Worm (Caenorhabditis elegans) whole organism, mixed stage, embryonic: ENCODE measurements around the gene T11G6.4.
A peak's percentile ranks its signal among the peaks of the same experiment; 100 is the strongest.

Source experiments
- bed-3 ChIP-seq: fragments of 200-800 bp; sonication (Bioruptor generic); optimal IDR thresholded peaks from 3 replicates; lab custom pipeline; 2018; ENCODE audit warnings: mild to moderate bottlenecking, missing genetic modification characterization, moderate library complexity, missing compliant biosample characterization
- blmp-1 ChIP-seq: fragments of 150-350 bp; optimal IDR thresholded peaks from 2 replicates; lab custom pipeline; 2014; ENCODE audit warnings: missing biosample characterization, missing genetic modification characterization
- ceh-39 ChIP-seq: fragments of 150-350 bp; optimal IDR thresholded peaks from 2 replicates; lab custom pipeline; 2014; ENCODE audit warnings: missing biosample characterization, missing genetic modification characterization
- ceh-83 ChIP-seq: fragments of 200-800 bp; sonication (Bioruptor generic); optimal IDR thresholded peaks from 2 replicates; lab custom pipeline; 2018; ENCODE audit warnings: mild to moderate bottlenecking, missing genetic modification characterization, missing compliant biosample characterization
- ces-1 ChIP-seq: fragments of 150-350 bp; optimal IDR thresholded peaks from 2 replicates; lab custom pipeline; 2014; ENCODE audit warnings: missing biosample characterization, missing genetic modification reagents, missing genetic modification characterization
- cnd-1 ChIP-seq: fragments of 200-800 bp; sonication (Bioruptor generic); optimal IDR thresholded peaks from 2 replicates; lab custom pipeline; 2018; ENCODE audit warnings: mild to moderate bottlenecking, missing genetic modification characterization, missing compliant biosample characterization
- drap-1 ChIP-seq: fragments of 200-800 bp; sonication (Bioruptor generic); optimal IDR thresholded peaks from 3 replicates; lab custom pipeline; 2018; ENCODE audit warnings: mild to moderate bottlenecking, missing genetic modification characterization, missing compliant biosample characterization
- flh-1 ChIP-seq: fragments of 200-800 bp; sonication (Bioruptor generic); optimal IDR thresholded peaks from 2 replicates; lab custom pipeline; 2018; ENCODE audit warnings: mild to moderate bottlenecking, missing genetic modification characterization, moderate library complexity, missing compliant biosample characterization
- ham-2 ChIP-seq: fragments of 200-800 bp; sonication (Bioruptor generic); optimal IDR thresholded peaks from 2 replicates; lab custom pipeline; 2018; ENCODE audit warnings: mild to moderate bottlenecking, missing genetic modification characterization, missing compliant biosample characterization
- hlh-1 ChIP-seq: fragments of 150-350 bp; optimal IDR thresholded peaks from 2 replicates; lab custom pipeline; 2014; ENCODE audit warnings: missing biosample characterization, missing genetic modification reagents, missing genetic modification characterization
- lin-13 ChIP-seq: fragments of 150-350 bp; optimal IDR thresholded peaks from 2 replicates; lab custom pipeline; 2014; ENCODE audit warnings: missing biosample characterization, missing genetic modification characterization
- lin-32 ChIP-seq: fragments of 200-800 bp; sonication (Bioruptor generic); optimal IDR thresholded peaks from 2 replicates; lab custom pipeline; 2018; ENCODE audit warnings: mild to moderate bottlenecking, missing genetic modification characterization, missing compliant biosample characterization
- lsy-2 ChIP-seq: fragments of 150-350 bp; optimal IDR thresholded peaks from 2 replicates; lab custom pipeline; 2014; ENCODE audit warnings: missing biosample characterization, missing genetic modification characterization
- mab-5 ChIP-seq: fragments of 150-350 bp; optimal IDR thresholded peaks from 2 replicates; lab custom pipeline; 2014; ENCODE audit warnings: missing biosample characterization, missing genetic modification characterization
- mep-1 ChIP-seq: fragments of 150-350 bp; optimal IDR thresholded peaks from 2 replicates; lab custom pipeline; 2017; ENCODE audit warnings: missing biosample characterization, missing genetic modification reagents, missing genetic modification characterization, inconsistent platforms
- mls-2 ChIP-seq: sonication (generic microtip); optimal IDR thresholded peaks from 2 replicates; lab custom pipeline; 2016; ENCODE audit warnings: mild to moderate bottlenecking, missing genetic modification characterization, moderate library complexity, missing compliant biosample characterization
- nhr-12 ChIP-seq: fragments of 150-350 bp; optimal IDR thresholded peaks from 2 replicates; lab custom pipeline; 2014; ENCODE audit warnings: missing biosample characterization, missing genetic modification characterization
- nhr-2 ChIP-seq: fragments of 150-350 bp; optimal IDR thresholded peaks from 2 replicates; lab custom pipeline; 2014; ENCODE audit warnings: missing biosample characterization, missing genetic modification characterization
- nhr-28 ChIP-seq: fragments of 150-350 bp; optimal IDR thresholded peaks from 2 replicates; lab custom pipeline; 2014; ENCODE audit warnings: missing biosample characterization, missing genetic modification characterization
- nhr-76 ChIP-seq: sonication (generic microtip); optimal IDR thresholded peaks from 2 replicates; lab custom pipeline; 2017; ENCODE audit warnings: missing biosample characterization, missing genetic modification characterization
- sem-2 ChIP-seq: fragments of 200-800 bp; sonication (Bioruptor generic); optimal IDR thresholded peaks from 2 replicates; lab custom pipeline; 2018; ENCODE audit warnings: mild to moderate bottlenecking, missing genetic modification characterization, missing compliant biosample characterization
- snpc-4 ChIP-seq: fragments of 150-350 bp; optimal IDR thresholded peaks from 2 replicates; lab custom pipeline; 2014; ENCODE audit warnings: missing biosample characterization, missing genetic modification characterization
- sptf-1 ChIP-seq: sonication (generic microtip); optimal IDR thresholded peaks from 2 replicates; lab custom pipeline; 2017; ENCODE audit warnings: mild to moderate bottlenecking, missing genetic modification characterization, moderate library complexity, missing compliant biosample characterization
- tbx-8 ChIP-seq: fragments of 200-800 bp; sonication (Bioruptor generic); optimal IDR thresholded peaks from 2 replicates; lab custom pipeline; 2018; ENCODE audit warnings: mild to moderate bottlenecking, missing genetic modification characterization, moderate library complexity, missing compliant biosample characterization
- unc-120 ChIP-seq: sonication (generic microtip); optimal IDR thresholded peaks from 2 replicates; lab custom pipeline; 2017; ENCODE audit warnings: missing genetic modification characterization, missing compliant biosample characterization; ENCODE audit not compliant: poor library complexity, severe bottlenecking
- unc-62 ChIP-seq: fragments of 150-350 bp; optimal IDR thresholded peaks from 2 replicates; lab custom pipeline; 2014; ENCODE audit warnings: missing biosample characterization, missing genetic modification reagents, missing genetic modification characterization
- zip-8 ChIP-seq: fragments of 150-350 bp; optimal IDR thresholded peaks from 2 replicates; lab custom pipeline; 2014; ENCODE audit warnings: missing biosample characterization, missing genetic modification characterization
- ztf-11 ChIP-seq: fragments of 150-350 bp; optimal IDR thresholded peaks from 2 replicates; lab custom pipeline; 2014; ENCODE audit warnings: missing biosample characterization, missing genetic modification characterization

T11G6.4 gene

DNA sequence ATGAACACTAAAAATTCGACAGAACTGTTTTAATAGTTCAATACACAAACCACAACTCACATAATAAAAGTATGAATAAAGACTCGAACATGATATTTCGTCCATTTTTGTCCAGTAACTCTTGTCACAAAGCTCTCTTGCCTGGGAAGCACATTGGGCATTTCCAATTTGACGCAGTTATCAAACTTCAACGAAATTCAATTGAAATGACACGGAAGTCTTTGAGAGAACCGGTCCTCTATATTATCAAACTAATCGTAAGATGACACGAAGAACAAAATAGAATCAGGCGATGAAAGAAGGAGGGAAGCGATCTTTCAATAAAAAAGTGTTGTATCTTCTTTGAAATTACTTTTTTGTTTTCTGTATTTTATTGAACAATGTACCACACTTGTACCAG is 3.3 kb upstream of the T11G6.4 start, which contains the start of gene T11G6.3:
Gene T11G6.3, minus strand, starts transcription at position 189 of the 400 bp plus-strand sequence.
- TF ChIP-seq unc-62 (GFP tag; lab: Kevin White, UChicago) (no peak), ces-1 (GFP tag; lab: Kevin White, UChicago) (no peak), ham-2 (no peak), snpc-4 (tag; lab: Kevin White, UChicago) (no peak), sptf-1 (tag; lab: Kevin White, UChicago) (no peak), hlh-1 (no peak), mab-5 (tag; lab: Kevin White, UChicago) (no peak), mls-2 (tag; lab: Kevin White, UChicago) (no peak), lin-13 (tag; lab: Kevin White, UChicago) (no peak), nhr-2 (tag; lab: Kevin White, UChicago) (no peak), lin-32 (GFP tag; lab: Kevin White, UChicago) (no peak), cnd-1 (no peak), drap-1 (no peak), ztf-11 (no peak), lsy-2 (no peak), nhr-12 (tag; lab: Kevin White, UChicago) (no peak)

DNA sequence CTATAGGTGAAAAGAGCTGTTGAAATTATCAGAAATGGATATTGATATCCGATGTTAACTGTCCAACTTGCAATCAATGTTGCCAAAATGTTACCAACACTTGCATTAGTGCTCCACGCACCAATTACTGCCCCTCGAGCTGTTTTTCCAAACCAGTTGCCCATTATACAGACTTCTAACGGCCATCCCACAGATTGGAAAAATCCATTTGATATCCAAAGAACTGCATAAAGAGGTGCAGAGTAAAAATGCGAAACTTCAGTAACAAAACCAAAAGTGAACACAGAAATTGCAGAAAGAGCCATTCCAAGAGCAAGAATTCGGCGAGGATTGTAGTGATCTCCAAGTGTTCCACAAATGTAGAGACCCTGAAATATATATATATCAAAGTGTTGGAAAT is 2.3 kb upstream of the T11G6.4 start:
- no peak for TF ChIP-seq sem-2 (GFP tag; lab: Kevin White, UChicago)
- TF ChIP-seq unc-120 (tag; lab: Kevin White, UChicago), result no peak

DNA sequence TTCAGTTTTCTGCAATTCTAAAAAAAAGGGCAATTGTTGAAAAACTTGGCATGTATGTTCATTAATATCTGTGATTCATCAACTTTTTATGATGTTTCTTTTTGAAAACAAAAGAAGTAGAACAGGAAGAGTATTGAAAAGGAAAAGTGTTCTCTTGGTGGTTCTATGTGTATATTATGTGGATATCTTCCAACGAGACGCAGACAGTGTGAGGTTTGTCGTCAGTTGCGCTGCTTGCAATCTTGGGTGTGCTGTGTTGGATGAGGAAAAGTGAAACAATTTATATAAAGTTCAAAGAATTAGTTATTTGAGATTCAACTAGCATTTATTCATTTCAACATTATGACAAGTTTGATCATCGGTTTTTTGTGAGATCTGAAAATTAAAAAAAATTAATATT is 670 bp upstream of the T11G6.4 start:
- no peak for TF ChIP-seq bed-3 (GFP tag; lab: Kevin White, UChicago)
- peak; percentile 77 for TF ChIP-seq hlh-1

DNA sequence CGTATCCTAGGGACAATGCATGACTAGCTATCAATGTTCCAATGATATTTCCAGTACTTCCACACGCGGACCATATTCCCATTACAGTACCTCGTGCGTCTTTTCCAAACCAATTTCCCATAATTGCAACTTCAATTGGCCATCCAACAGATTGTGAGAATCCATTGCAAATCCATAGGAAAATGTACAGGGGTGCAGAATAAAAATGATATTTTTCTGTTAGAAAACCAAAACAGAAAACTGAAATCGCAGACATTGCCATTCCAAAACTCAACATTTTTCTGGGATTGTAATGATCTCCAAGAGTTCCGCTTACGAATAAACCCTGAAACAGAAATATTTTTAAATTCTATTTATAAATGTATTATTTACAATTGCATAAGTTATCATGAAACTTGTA is 597 bp downstream of the T11G6.4 start:
- TF ChIP-seq mab-5 (tag; lab: Kevin White, UChicago) (no peak), lin-32 (GFP tag; lab: Kevin White, UChicago) (no peak), tbx-8 (GFP tag; lab: Kevin White, UChicago) (no peak), nhr-2 (tag; lab: Kevin White, UChicago) (no peak)

DNA sequence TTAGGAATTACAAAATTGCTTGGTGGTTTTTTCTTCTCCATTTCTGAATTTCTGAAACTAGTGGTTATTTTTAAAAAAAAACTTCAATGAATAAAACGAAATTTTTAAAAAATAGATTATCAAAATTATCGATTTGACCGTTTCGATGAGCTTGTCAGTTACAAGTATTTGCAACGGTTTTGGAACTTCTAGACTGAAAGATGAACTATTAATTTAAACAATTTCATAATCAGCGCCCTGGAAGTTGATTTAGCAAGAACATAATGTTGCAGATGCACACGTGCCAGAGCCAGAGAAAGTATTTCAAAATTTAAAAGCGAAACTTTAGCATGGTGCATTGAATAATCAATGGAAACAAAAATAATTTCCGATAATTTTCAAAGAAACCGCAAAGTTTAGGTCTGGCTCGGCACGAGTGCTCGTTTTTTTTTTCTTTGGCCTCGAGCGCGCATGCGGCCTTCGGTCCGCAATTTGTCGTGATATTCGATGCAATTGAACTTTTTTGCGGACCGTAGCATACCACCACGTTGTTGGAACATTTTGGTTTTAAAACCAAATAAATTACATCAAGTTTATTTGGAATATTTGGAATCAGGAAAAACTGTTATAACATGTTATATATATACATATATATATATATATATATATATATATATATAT is 8.9 kb downstream of the T11G6.4 start, which contains the start of gene T11G6.5:
Gene T11G6.5, minus strand, starts transcription at position 51 of the 660 bp plus-strand sequence.
- TF ChIP-seq ceh-39 (tag; lab: Kevin White, UChicago), result no peak
- peak; percentile 93 for TF ChIP-seq lsy-2
- TF ChIP-seq, all 35 proteins: peak for 1

DNA sequence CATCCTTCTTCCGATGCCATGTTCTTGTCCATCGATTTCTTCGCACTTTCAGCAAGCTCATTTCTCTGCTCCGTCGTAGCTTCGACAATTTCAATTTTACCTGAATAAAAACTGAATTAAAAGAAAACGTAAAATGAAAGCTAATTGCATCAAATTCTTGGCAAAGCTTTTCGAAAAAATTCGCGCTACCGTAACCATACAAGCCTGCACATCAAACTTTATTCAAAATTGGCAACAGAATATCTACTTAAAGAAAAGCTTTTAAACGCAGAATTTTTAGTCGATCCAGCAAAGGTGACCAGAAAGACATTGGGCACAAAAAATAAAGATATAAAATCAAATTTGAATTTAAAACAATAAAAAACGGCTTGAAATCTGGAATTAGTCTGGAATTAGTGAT is 9.5 kb downstream of the T11G6.4 start:
- TF ChIP-seq blmp-1 (tag; lab: Kevin White, UChicago) (no peak), ceh-83 (GFP tag; lab: Kevin White, UChicago) (no peak), mep-1 (tag; lab: Kevin White, UChicago) (no peak), ceh-39 (tag; lab: Kevin White, UChicago) (no peak), nhr-28 (tag; lab: Kevin White, UChicago) (no peak), nhr-76 (tag; lab: Kevin White, UChicago) (no peak), sptf-1 (tag; lab: Kevin White, UChicago) (no peak), flh-1 (GFP tag; lab: Kevin White, UChicago) (no peak), unc-62 (GFP tag; lab: Kevin White, UChicago) (no peak), lin-32 (GFP tag; lab: Kevin White, UChicago) (no peak), ham-2 (no peak), sem-2 (GFP tag; lab: Kevin White, UChicago) (no peak), cnd-1 (no peak)

DNA sequence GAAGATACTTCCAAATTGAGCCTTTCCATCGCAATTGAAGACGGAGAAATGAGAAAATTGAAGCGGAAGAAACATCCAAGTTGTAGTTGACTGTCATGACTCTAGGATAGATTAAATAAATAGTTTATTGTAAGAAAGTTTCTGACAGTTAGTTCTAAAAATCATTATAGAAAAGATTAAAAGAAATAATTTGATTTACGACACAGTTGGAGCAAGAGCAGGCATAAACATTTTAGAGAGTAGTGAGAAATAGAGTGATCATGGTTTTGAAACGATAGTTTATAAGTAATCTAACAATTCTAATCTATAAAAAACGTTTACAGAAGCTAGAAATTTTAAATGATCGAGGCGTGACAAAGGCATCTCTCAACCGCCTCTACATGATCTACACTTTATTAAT is 19.6 kb downstream of the T11G6.4 start, which contains the start of gene best-15:
Gene best-15, minus strand, starts transcription at position 101 of the 400 bp plus-strand sequence.
- TF ChIP-seq nhr-28 (tag; lab: Kevin White, UChicago) (no peak), drap-1 (no peak), zip-8 (tag; lab: Kevin White, UChicago) (no peak), mls-2 (tag; lab: Kevin White, UChicago) (no peak), tbx-8 (GFP tag; lab: Kevin White, UChicago) (no peak), ham-2 (no peak), sem-2 (GFP tag; lab: Kevin White, UChicago) (no peak), nhr-12 (tag; lab: Kevin White, UChicago) (no peak)
- TF ChIP-seq, all 35 proteins: peak for 0
